Fruit fly (Drosophila melanogaster): Measurements from ENCODE around the gene Ype.

Gene Ype

dm6 chrX:13401245-13401644 is 14.0 kb upstream of the Ype start:
- TF ChIP-seq cnc (optimal IDR thresholded peaks at IDR 0.05) (no peak), bab1 (GFP tag; optimal IDR thresholded peaks at IDR 0.05) (peak; percentile 63), Hr96 (GFP tag; optimal IDR thresholded peaks at IDR 0.05) (peak; percentile 2)

- TF ChIP-seq cnc (optimal IDR thresholded peaks at IDR 0.05), result no peak
- no peak for TF ChIP-seq Hr96 (GFP tag; optimal IDR thresholded peaks at IDR 0.05)
- TF ChIP-seq Crg-1 (GFP tag; optimal IDR thresholded peaks at IDR 0.05), result no peak
- no peak for TF ChIP-seq kay (GFP tag; ENCODE audit: borderline replicate concordance)
- no peak for TF ChIP-seq pad (GFP tag; optimal IDR thresholded peaks at IDR 0.05)
- TF ChIP-seq CG7101 (tag; optimal IDR thresholded peaks at IDR 0.05), result no peak
- TF ChIP-seq ovo (GFP tag; optimal IDR thresholded peaks at IDR 0.05), result no peak
- TF ChIP-seq CG14711 (tag; optimal IDR thresholded peaks at IDR 0.05), result no peak
- TF ChIP-seq toe (GFP tag; optimal IDR thresholded peaks at IDR 0.05), result no peak
- TF ChIP-seq CG12768 (GFP tag; optimal IDR thresholded peaks at IDR 0.05), result no peak
- TF ChIP-seq CG1620 (GFP tag; optimal IDR thresholded peaks at IDR 0.05), result no peak
- TF ChIP-seq CG7045 (GFP tag; optimal IDR thresholded peaks at IDR 0.05), result no peak
- TF ChIP-seq Mnt (GFP tag; optimal IDR thresholded peaks at IDR 0.05), result no peak
- no peak for TF ChIP-seq CG5204 (GFP tag; optimal IDR thresholded peaks at IDR 0.05)
- no peak for TF ChIP-seq CG33017 (tag; optimal IDR thresholded peaks at IDR 0.05)
- no peak for TF ChIP-seq cic (GFP tag; optimal IDR thresholded peaks at IDR 0.05)
- TF ChIP-seq bab1 (GFP tag; optimal IDR thresholded peaks at IDR 0.05), result no peak
Observed at dm6 chrX:13397610-13398009, 10.4 kb upstream of the Ype start.

- TF ChIP-seq CG7101 (tag; optimal IDR thresholded peaks at IDR 0.05), result peak; percentile 51
- TF ChIP-seq cic (GFP tag; optimal IDR thresholded peaks at IDR 0.05), result no peak
- no peak for TF ChIP-seq CG33017 (tag; optimal IDR thresholded peaks at IDR 0.05)
- no peak for TF ChIP-seq Clk (GFP tag; optimal IDR thresholded peaks at IDR 0.05)
- TF ChIP-seq Mnt (GFP tag; optimal IDR thresholded peaks at IDR 0.05), result peak; percentile 81
- no peak for TF ChIP-seq CG12768 (GFP tag; optimal IDR thresholded peaks at IDR 0.05)
- TF ChIP-seq bab1 (GFP tag; optimal IDR thresholded peaks at IDR 0.05), result peak; percentile 75
- peak; percentile 24 for TF ChIP-seq CG1620 (GFP tag; optimal IDR thresholded peaks at IDR 0.05)
- TF ChIP-seq ovo (GFP tag; optimal IDR thresholded peaks at IDR 0.05), result peak; percentile 36
- no peak for TF ChIP-seq CG7045 (GFP tag; optimal IDR thresholded peaks at IDR 0.05)
- TF ChIP-seq toe (GFP tag; optimal IDR thresholded peaks at IDR 0.05), result no peak
- no peak for TF ChIP-seq Crg-1 (GFP tag; optimal IDR thresholded peaks at IDR 0.05)
- peak; percentile 51 for TF ChIP-seq Hr96 (GFP tag; optimal IDR thresholded peaks at IDR 0.05)
- TF ChIP-seq tj (GFP tag; optimal IDR thresholded peaks at IDR 0.05), result peak; percentile 6
- TF ChIP-seq CG14711 (tag; optimal IDR thresholded peaks at IDR 0.05), result peak; percentile 58
- peak; percentile 76 for TF ChIP-seq CG11617 (GFP tag; optimal IDR thresholded peaks at IDR 0.05)
- TF ChIP-seq cnc (optimal IDR thresholded peaks at IDR 0.05), result no peak
- TF ChIP-seq kay (GFP tag; ENCODE audit: borderline replicate concordance), result peak; percentile 11
- TF ChIP-seq pad (GFP tag; optimal IDR thresholded peaks at IDR 0.05), result peak; percentile 40
- peak; percentile 15 for TF ChIP-seq CG5204 (GFP tag; optimal IDR thresholded peaks at IDR 0.05)
Observed at dm6 chrX:13396378-13397099, 9.3 kb upstream of the Ype start, which contains the start of gene Bcat. Gene Bcat, plus strand, starts transcription at chrX:13396899.

dm6 chrX:13395988-13396377 is 8.8 kb upstream of the Ype start:
- TF ChIP-seq kay (GFP tag; ENCODE audit: borderline replicate concordance), result no peak
- TF ChIP-seq tj (GFP tag; optimal IDR thresholded peaks at IDR 0.05), result peak; percentile 96
- no peak for TF ChIP-seq CG12768 (GFP tag; optimal IDR thresholded peaks at IDR 0.05)
- peak; percentile 39 for TF ChIP-seq pad (GFP tag; optimal IDR thresholded peaks at IDR 0.05)

dm6 chrX:13395020-13395419 is 7.8 kb upstream of the Ype start:
- TF ChIP-seq cic (GFP tag; optimal IDR thresholded peaks at IDR 0.05) (no peak), kay (GFP tag; ENCODE audit: borderline replicate concordance) (no peak), bab1 (GFP tag; optimal IDR thresholded peaks at IDR 0.05) (no peak), Mnt (GFP tag; optimal IDR thresholded peaks at IDR 0.05) (peak; percentile 42), toe (GFP tag; optimal IDR thresholded peaks at IDR 0.05) (no peak), CG14711 (tag; optimal IDR thresholded peaks at IDR 0.05) (no peak), CG7101 (tag; optimal IDR thresholded peaks at IDR 0.05) (no peak), Hr96 (GFP tag; optimal IDR thresholded peaks at IDR 0.05) (no peak)

dm6 chrX:13394343-13394742 is 7.1 kb upstream of the Ype start:
- no peak for TF ChIP-seq CG14711 (tag; optimal IDR thresholded peaks at IDR 0.05)
- no peak for TF ChIP-seq CG5204 (GFP tag; optimal IDR thresholded peaks at IDR 0.05)
- no peak for TF ChIP-seq Hr96 (GFP tag; optimal IDR thresholded peaks at IDR 0.05)
- no peak for TF ChIP-seq cnc (optimal IDR thresholded peaks at IDR 0.05)

dm6 chrX:13392764-13393163 is 5.5 kb upstream of the Ype start:
- TF ChIP-seq cnc (optimal IDR thresholded peaks at IDR 0.05) (peak; percentile 15 to 66), Hr96 (GFP tag; optimal IDR thresholded peaks at IDR 0.05) (no peak)

dm6 chrX:13392041-13392353 is 4.8 kb upstream of the Ype start:
- TF ChIP-seq CG33017 (tag; optimal IDR thresholded peaks at IDR 0.05) (no peak), CG7045 (GFP tag; optimal IDR thresholded peaks at IDR 0.05) (no peak), CG12768 (GFP tag; optimal IDR thresholded peaks at IDR 0.05) (no peak), Hr96 (GFP tag; optimal IDR thresholded peaks at IDR 0.05) (no peak), pad (GFP tag; optimal IDR thresholded peaks at IDR 0.05) (no peak), CG5204 (GFP tag; optimal IDR thresholded peaks at IDR 0.05) (no peak), Crg-1 (GFP tag; optimal IDR thresholded peaks at IDR 0.05) (no peak), CG14711 (tag; optimal IDR thresholded peaks at IDR 0.05) (no peak), toe (GFP tag; optimal IDR thresholded peaks at IDR 0.05) (no peak)
